Worm (Caenorhabditis elegans) whole organism, L1 larva: ENCODE results near the gene nhr-25.

Experiments used
- aly-2 ChIP-seq: fragments of 150-350 bp; optimal IDR thresholded peaks from 2 replicates; lab custom pipeline; 2014; ENCODE audit warnings: missing biosample characterization, missing genetic modification characterization
- blmp-1 ChIP-seq: fragments of 150-350 bp; optimal IDR thresholded peaks from 2 replicates; lab custom pipeline; 2014; ENCODE audit warnings: missing biosample characterization, missing genetic modification characterization
- elt-3 ChIP-seq, 6 experiments: fragments of 150-350 bp in 1 of 6; sonication (generic microtip); optimal IDR thresholded peaks; 2 replicates each; lab custom pipeline; 2017 to 2018; ENCODE audit warnings: missing biosample characterization in 6 of 6, missing genetic modification characterization in 6 of 6, inconsistent platforms in 1 of 6
- nhr-12 ChIP-seq: sonication (generic microtip); optimal IDR thresholded peaks from 2 replicates; lab custom pipeline; 2017; ENCODE audit warnings: missing biosample characterization, missing genetic modification characterization
- nhr-237 ChIP-seq: fragments of 150-350 bp; optimal IDR thresholded peaks from 2 replicates; lab custom pipeline; 2014; ENCODE audit warnings: missing biosample characterization, missing genetic modification characterization
- pax-3 ChIP-seq: fragments of 200-800 bp; sonication (Bioruptor generic); optimal IDR thresholded peaks from 2 replicates; lab custom pipeline; 2018; ENCODE audit warnings: mild to moderate bottlenecking, missing genetic modification characterization, moderate library complexity, missing compliant biosample characterization
- skn-1 ChIP-seq: fragments of 150-350 bp; optimal IDR thresholded peaks from 2 replicates; lab custom pipeline; 2014; ENCODE audit warnings: missing biosample characterization, missing genetic modification characterization
- ztf-11 ChIP-seq, 2 experiments: sonication (generic microtip); optimal IDR thresholded peaks; 2 replicates each; lab custom pipeline; 2016 to 2017; ENCODE audit warnings: missing genetic modification characterization in 2 of 2, missing biosample characterization in 1 of 2, missing compliant biosample characterization in 1 of 2

ce11 chrX:12978569-12978968 lies 29.7 kb upstream of the nhr-25 start:
- TF ChIP-seq blmp-1 (no peak), skn-1 (tag; lab: Kevin White, UChicago) (no peak), nhr-237 (tag; lab: Kevin White, UChicago) (no peak), aly-2 (tag; lab: Kevin White, UChicago) (no peak), nhr-12 (tag; lab: Kevin White, UChicago) (no peak), elt-3 (tag; optimal IDR thresholded peaks at IDR 0.05; lab: Kevin White, UChicago) (no peak), pax-3 (tag; lab: Kevin White, UChicago) (no peak), ztf-11 (tag; optimal IDR thresholded peaks at IDR 0.05; lab: Kevin White, UChicago) (no peak)
